Fruit fly (Drosophila melanogaster): ENCODE data around the gene AgmNAT.

AgmNAT gene

DNA sequence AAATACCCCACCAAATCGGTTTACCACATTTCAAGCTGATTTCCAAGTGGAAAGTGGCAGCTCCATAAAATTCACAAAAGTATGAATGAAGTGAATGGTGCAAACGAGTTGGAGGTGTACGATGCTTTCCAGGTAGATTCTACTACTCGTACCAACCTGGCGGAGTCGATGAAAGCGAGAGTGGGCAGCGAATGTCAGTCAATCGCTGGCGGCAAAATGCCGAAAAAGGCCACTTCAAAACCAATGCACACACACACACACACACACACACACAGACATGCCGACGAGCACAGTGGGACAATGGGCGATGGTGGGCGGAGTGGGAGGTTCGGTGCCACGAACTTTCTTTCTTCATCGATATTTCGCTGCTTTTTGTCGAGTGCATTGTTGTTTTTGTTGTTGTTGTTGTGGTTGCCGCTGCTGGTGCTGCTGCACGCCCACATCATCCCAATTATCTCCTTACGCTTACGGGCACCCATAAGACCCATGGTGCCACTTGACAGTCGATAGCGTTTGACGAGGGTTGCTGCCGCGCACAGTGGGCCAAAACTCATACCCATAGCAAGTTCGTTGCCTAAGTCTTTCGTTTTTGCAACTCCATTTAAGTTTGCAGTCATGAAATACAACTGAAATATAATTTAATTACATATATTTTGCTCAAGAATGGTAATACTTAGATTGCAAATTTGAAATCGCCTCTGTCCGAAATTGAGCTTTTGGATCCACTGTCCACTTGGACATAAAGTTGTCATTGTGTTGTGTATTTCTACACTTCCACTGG, 32.2 kb downstream of the AgmNAT start (continued):
- TF ChIP-seq Hr78 (GFP tag; optimal IDR thresholded peaks at IDR 0.05) (peak in 1 of 2 experiments; percentile 6), lab (GFP tag; optimal IDR thresholded peaks at IDR 0.05) (peak; percentile 34), CG2875 (GFP tag; optimal IDR thresholded peaks at IDR 0.05) (peak; percentile 52), tap (tag; optimal IDR thresholded peaks at IDR 0.05) (peak; percentile 1), dpn (GFP tag; optimal IDR thresholded peaks at IDR 0.05) (peak in 1 of 2 experiments; percentile 24), CG17612 (GFP tag; IDR thresholded peaks at IDR 0.05) (no peak), sisA (GFP tag; IDR thresholded peaks at IDR 0.05) (peak; percentile 49), bigmax (GFP tag; optimal IDR thresholded peaks at IDR 0.05) (no peak), CG13424 (tag; optimal IDR thresholded peaks at IDR 0.05) (peak; percentile 47), CoRest (tag; optimal IDR thresholded peaks at IDR 0.05) (peak; percentile 37), CG8388 (GFP tag; optimal IDR thresholded peaks at IDR 0.05) (peak; percentile 50), CG31441 (GFP tag; IDR thresholded peaks at IDR 0.05) (peak; percentile 70), Ravus (GFP tag; IDR thresholded peaks at IDR 0.05) (no peak), CG11093 (GFP tag; IDR thresholded peaks at IDR 0.05) (peak; percentile 36; the same call in 1 of the 3 replicates), ab (GFP tag; optimal IDR thresholded peaks at IDR 0.05) (no peak), C15 (GFP tag; IDR thresholded peaks at IDR 0.05) (no peak), Abd-B (GFP tag; optimal IDR thresholded peaks at IDR 0.05) (peak; percentile 20), Ssrp (tag; optimal IDR thresholded peaks at IDR 0.05) (peak; percentile 62), GATAe (GFP tag; conservative IDR thresholded peaks at IDR 0.05) (no peak), CG8089 (GFP tag; optimal IDR thresholded peaks at IDR 0.05) (no peak), CG32767 (GFP tag; IDR thresholded peaks at IDR 0.05) (peak; percentile 41; the same call in 1 of the 2 replicates), pan (optimal IDR thresholded peaks at IDR 0.05) (no peak), pan (GFP tag; optimal IDR thresholded peaks at IDR 0.05 in 1 of 2, IDR thresholded peaks at IDR 0.05 in 1 of 2) (peak in 1 of 2 experiments; percentile 37), HLH3B (GFP tag; IDR thresholded peaks at IDR 0.05) (peak; percentile 45), Meics (GFP tag; optimal IDR thresholded peaks at IDR 0.05) (no peak), CG7556 (GFP tag; optimal IDR thresholded peaks at IDR 0.05) (peak; percentile 26), CG17361 (GFP tag; IDR thresholded peaks at IDR 0.05) (peak; percentile 57; the same call in 1 of the 3 replicates), bcd (GFP tag; optimal IDR thresholded peaks at IDR 0.05) (peak; percentile 18), CG10366 (GFP tag; IDR thresholded peaks at IDR 0.05) (no peak; the same call in 1 of the 2 replicates), Doc3 (GFP tag; IDR thresholded peaks at IDR 0.05; ENCODE audit: partially characterized antibody) (no peak), phol (tag; optimal IDR thresholded peaks at IDR 0.05) (peak; percentile 62), Max (GFP tag; optimal IDR thresholded peaks at IDR 0.05) (no peak), stc (GFP tag; IDR thresholded peaks at IDR 0.05) (no peak), schlank (tag; optimal IDR thresholded peaks at IDR 0.05) (no peak), kah (GFP tag; optimal IDR thresholded peaks at IDR 0.05) (no peak), Ptx1 (GFP tag; IDR thresholded peaks at IDR 0.05) (peak; percentile 49), Oli (tag; optimal IDR thresholded peaks at IDR 0.05) (peak; percentile 70), Hsf (GFP tag; optimal IDR thresholded peaks at IDR 0.05) (peak; percentile 18), odd (GFP tag; optimal IDR thresholded peaks at IDR 0.05) (no peak), bsh (GFP tag; optimal IDR thresholded peaks at IDR 0.05) (peak in 1 of 2 experiments; percentile 58), jing (GFP tag; optimal IDR thresholded peaks at IDR 0.05) (peak; percentile 41), CG1529 (GFP tag; optimal IDR thresholded peaks at IDR 0.05) (peak; percentile 41), CG6254 (GFP tag; optimal IDR thresholded peaks at IDR 0.05) (peak; percentile 30), CG7839 (tag; optimal IDR thresholded peaks at IDR 0.05) (peak; percentile 62), trem (tag; optimal IDR thresholded peaks at IDR 0.05) (peak; percentile 9), NfI (GFP tag; optimal IDR thresholded peaks at IDR 0.05) (peak; percentile 4), CG31365 (tag; optimal IDR thresholded peaks at IDR 0.05) (no peak), croc (GFP tag; conservative IDR thresholded peaks at IDR 0.05) (peak; percentile 39; the same call in 1 of the 3 replicates)
